Fruit fly (Drosophila melanogaster) whole organism, embryonic: Measurements from ENCODE around the gene cl.

ENCODE experiments used
- Atf6 ChIP-seq: fragments of 200-800 bp; sonication (Bioruptor generic); IDR thresholded peaks from 2 replicates; pipeline ENCODE4 v1.3.6; 2022; ENCODE audit warnings: missing biosample characterization, missing genetic modification characterization
- Awh ChIP-seq: fragments of 200-800 bp; sonication (Bioruptor generic); IDR thresholded peaks from 2 replicates; pipeline ENCODE4, ENCODE4 v1.3.6; 2022; ENCODE audit warnings: missing biosample characterization, missing genetic modification characterization
- CG10979 ChIP-seq: fragments of 200-800 bp; sonication (Bioruptor generic); optimal IDR thresholded peaks from 2 replicates; lab custom pipeline; 2018; ENCODE audit warnings: missing biosample characterization, mild to moderate bottlenecking, missing genetic modification characterization, moderate library complexity
- CG11696 ChIP-seq: fragments of 200-800 bp; sonication (Bioruptor generic); IDR thresholded peaks from 2 replicates; pipeline ENCODE4 v1.3.6; 2022; ENCODE audit warnings: missing biosample characterization, missing genetic modification characterization
- CG12391 ChIP-seq: fragments of 200-800 bp; sonication (Bioruptor generic); optimal IDR thresholded peaks from 3 replicates; lab custom pipeline; 2018; ENCODE audit warnings: missing biosample characterization, mild to moderate bottlenecking, missing genetic modification characterization, moderate library complexity
- CG12769 ChIP-seq: fragments of 200-800 bp; sonication (Bioruptor generic); optimal IDR thresholded peaks from 2 replicates; lab custom pipeline; 2019; ENCODE audit warnings: missing biosample characterization, mild to moderate bottlenecking, missing genetic modification characterization, moderate library complexity
- CG14667 ChIP-seq: fragments of 200-800 bp; sonication (Bioruptor generic); IDR thresholded peaks from 2 replicates; pipeline ENCODE4 v1.3.6; 2022; ENCODE audit warnings: missing biosample characterization, missing genetic modification characterization
- CG1603 ChIP-seq: fragments of 200-800 bp; sonication (Bioruptor generic); optimal IDR thresholded peaks from 2 replicates; lab custom pipeline; 2019; ENCODE audit warnings: missing biosample characterization, mild to moderate bottlenecking, missing genetic modification characterization, moderate library complexity
- CG6654 ChIP-seq: fragments of 200-800 bp; sonication (Bioruptor generic); optimal IDR thresholded peaks from 2 replicates; lab custom pipeline; 2017; ENCODE audit warnings: missing biosample characterization, mild to moderate bottlenecking, missing genetic modification characterization
- CG6854 ChIP-seq: fragments of 200-800 bp; sonication (Bioruptor generic); optimal IDR thresholded peaks from 3 replicates; lab custom pipeline; 2017; ENCODE audit warnings: missing biosample characterization, mild to moderate bottlenecking, missing genetic modification characterization
- CG7372 ChIP-seq: fragments of 200-800 bp; sonication (Bioruptor generic); IDR thresholded peaks from 2 replicates; pipeline ENCODE4 v1.3.6; 2022; ENCODE audit warnings: missing biosample characterization, missing genetic modification characterization
- Eip74EF ChIP-seq, 2 experiments: fragments of 200-800 bp in 1 of 2; fragments of >200 bp in 1 of 2; sonication (Bioruptor generic) in 1 of 2; optimal IDR thresholded peaks; 2 replicates each; lab custom pipeline; 2017 to 2019; ENCODE audit warnings: missing biosample characterization in 2 of 2, missing genetic modification characterization in 2 of 2, mild to moderate bottlenecking in 1 of 2, moderate library complexity in 1 of 2
- Ets97D ChIP-seq: fragments of 200-800 bp; sonication (Bioruptor generic); optimal IDR thresholded peaks from 3 replicates; lab custom pipeline; 2016; ENCODE audit warnings: missing biosample characterization, missing genetic modification characterization
- Fer1 ChIP-seq: fragments of 200-800 bp; sonication (Bioruptor generic); optimal IDR thresholded peaks from 2 replicates; lab custom pipeline; 2017; ENCODE audit warnings: missing biosample characterization, mild to moderate bottlenecking, missing genetic modification characterization
- Hey ChIP-seq: fragments of 200-800 bp; sonication (Bioruptor generic); optimal IDR thresholded peaks from 3 replicates; lab custom pipeline; 2018; ENCODE audit warnings: missing biosample characterization, mild to moderate bottlenecking, missing genetic modification characterization
- HmgZ ChIP-seq: fragments of 200-800 bp; sonication (Bioruptor generic); optimal IDR thresholded peaks from 2 replicates; lab custom pipeline; 2018; ENCODE audit warnings: missing biosample characterization, mild to moderate bottlenecking, missing genetic modification characterization
- Lhr ChIP-seq: fragments of 200-800 bp; sonication (Bioruptor generic); optimal IDR thresholded peaks from 3 replicates; lab custom pipeline; 2017; ENCODE audit warnings: mild to moderate bottlenecking, missing biosample characterization, missing genetic modification reagents, missing genetic modification characterization
- Lim3 ChIP-seq: fragments of 200-800 bp; sonication (Bioruptor generic); IDR thresholded peaks from 2 replicates; pipeline ENCODE4 v1.3.6; 2022; ENCODE audit warnings: missing biosample characterization, missing genetic modification characterization
- Oaz ChIP-seq: fragments of 200-800 bp; sonication (Bioruptor generic); IDR thresholded peaks from 2 replicates; pipeline ENCODE4 v1.3.6; 2022; ENCODE audit warnings: missing biosample characterization, missing genetic modification characterization
- Oli ChIP-seq: fragments of 200-800 bp; sonication (Bioruptor generic); optimal IDR thresholded peaks from 2 replicates; lab custom pipeline; 2018; ENCODE audit warnings: missing biosample characterization, mild to moderate bottlenecking, missing genetic modification characterization, moderate library complexity
- Xrp1 ChIP-seq: fragments of 200-800 bp; sonication (Bioruptor generic); IDR thresholded peaks from 2 replicates; pipeline ENCODE4 v1.3.6; 2022; ENCODE audit warnings: missing biosample characterization, missing genetic modification characterization
- abd-A ChIP-seq: fragments of 200-800 bp; sonication (Bioruptor generic); optimal IDR thresholded peaks from 3 replicates; lab custom pipeline; 2019; ENCODE audit warnings: missing biosample characterization, mild to moderate bottlenecking, missing genetic modification characterization, moderate library complexity
- aop ChIP-seq: fragments of 200-800 bp; sonication (Bioruptor generic); IDR thresholded peaks from 2 replicates; pipeline ENCODE4 v1.3.6; 2022; ENCODE audit warnings: missing biosample characterization, missing genetic modification characterization
- br ChIP-seq: fragments of >200 bp; optimal IDR thresholded peaks from 2 replicates; lab custom pipeline; 2017
- chn ChIP-seq: fragments of 200-800 bp; sonication (Bioruptor generic); optimal IDR thresholded peaks from 2 replicates; lab custom pipeline; 2016; ENCODE audit warnings: missing biosample characterization, missing genetic modification characterization
- corto ChIP-seq: fragments of 200-800 bp; sonication (Bioruptor generic); optimal IDR thresholded peaks from 2 replicates; lab custom pipeline; 2016; ENCODE audit warnings: missing biosample characterization, mild to moderate bottlenecking, missing genetic modification characterization, moderate library complexity
- crp ChIP-seq, 2 experiments: fragments of 200-800 bp; sonication (Bioruptor generic); optimal IDR thresholded peaks; 2 replicates in 1 of 2; 3 replicates in 1 of 2; lab custom pipeline; 2017; ENCODE audit warnings: missing biosample characterization in 2 of 2, missing genetic modification characterization in 2 of 2, mild to moderate bottlenecking in 1 of 2, moderate library complexity in 1 of 2
- dimm ChIP-seq: fragments of 200-800 bp; sonication (Bioruptor generic); IDR thresholded peaks from 2 replicates; pipeline ENCODE4 v1.3.6; 2022; ENCODE audit warnings: missing biosample characterization, missing genetic modification characterization
- dm ChIP-seq: fragments of 200-800 bp; sonication (Bioruptor generic); optimal IDR thresholded peaks from 3 replicates; lab custom pipeline; 2016; ENCODE audit warnings: missing biosample characterization, missing genetic modification characterization
- gcm ChIP-seq: fragments of 200-800 bp; sonication (Bioruptor generic); optimal IDR thresholded peaks from 2 replicates; lab custom pipeline; 2019; ENCODE audit warnings: missing biosample characterization, mild to moderate bottlenecking, missing genetic modification characterization, moderate library complexity
- gem ChIP-seq: fragments of 200-800 bp; sonication (Bioruptor generic); optimal IDR thresholded peaks from 2 replicates; lab custom pipeline; 2019; ENCODE audit warnings: missing biosample characterization, mild to moderate bottlenecking, missing genetic modification characterization, moderate library complexity
- gro ChIP-seq: fragments of 200-800 bp; sonication (Bioruptor generic); optimal IDR thresholded peaks from 2 replicates; lab custom pipeline; 2016; ENCODE audit warnings: missing biosample characterization, missing genetic modification characterization
- gsb-n ChIP-seq: fragments of 200-800 bp; sonication (Bioruptor generic); optimal IDR thresholded peaks from 3 replicates; lab custom pipeline; 2018; ENCODE audit warnings: missing biosample characterization, mild to moderate bottlenecking, missing genetic modification characterization
- jumu ChIP-seq: fragments of 200-800 bp; sonication (Bioruptor generic); optimal IDR thresholded peaks from 3 replicates; lab custom pipeline; 2016; ENCODE audit warnings: missing biosample characterization, missing genetic modification characterization
- lbe ChIP-seq: fragments of 200-800 bp; sonication (Bioruptor generic); optimal IDR thresholded peaks from 2 replicates; lab custom pipeline; 2016; ENCODE audit warnings: missing biosample characterization, mild to moderate bottlenecking, missing genetic modification characterization
- lmd ChIP-seq: fragments of 200-800 bp; sonication (Bioruptor generic); IDR thresholded peaks from 2 replicates; pipeline ENCODE4 v1.3.6; 2022; ENCODE audit warnings: missing biosample characterization, missing genetic modification characterization
- schlank ChIP-seq: fragments of 200-800 bp; sonication (Bioruptor generic); optimal IDR thresholded peaks from 2 replicates; lab custom pipeline; 2018; ENCODE audit warnings: missing biosample characterization, mild to moderate bottlenecking, missing genetic modification characterization
- scrt ChIP-seq: fragments of 200-800 bp; sonication (Bioruptor generic); optimal IDR thresholded peaks from 2 replicates; lab custom pipeline; 2018; ENCODE audit warnings: missing biosample characterization, mild to moderate bottlenecking, missing genetic modification characterization, moderate library complexity
- sens ChIP-seq: fragments of 200-800 bp; sonication (Bioruptor generic); peaks from one replicate; lab custom pipeline; 2016; ENCODE audit warnings: missing biosample characterization, missing genetic modification characterization
- sr ChIP-seq: fragments of 200-800 bp; sonication (Bioruptor generic); IDR thresholded peaks from 3 replicates; pipeline ENCODE4 v1.3.6; 2022; ENCODE audit warnings: missing biosample characterization, missing genetic modification characterization
- tin ChIP-seq: fragments of 200-800 bp; sonication (Bioruptor generic); optimal IDR thresholded peaks from 3 replicates; lab custom pipeline; 2016; ENCODE audit warnings: missing biosample characterization, missing genetic modification characterization
- unc-4 ChIP-seq: fragments of 200-800 bp; sonication (Bioruptor generic); IDR thresholded peaks from 2 replicates; pipeline ENCODE4 v1.3.6; 2022; ENCODE audit warnings: missing biosample characterization, missing genetic modification characterization; ENCODE audit not compliant: partially characterized antibody
- vfl ChIP-seq: fragments of 200-800 bp; sonication (Bioruptor generic); optimal IDR thresholded peaks from 2 replicates; lab custom pipeline; 2016; ENCODE audit warnings: missing biosample characterization, missing genetic modification characterization

Gene cl

dm6 chr2L:5496468-5497093 is 23.4 kb upstream of the cl start (continued):
- TF ChIP-seq gro (GFP tag; lab: Kevin White, UChicago) (peak; percentile 14), Hey (tag; lab: Kevin White, UChicago) (no peak), Ets97D (GFP tag; lab: Kevin White, UChicago) (no peak), aop (GFP tag; lab: Robert Waterston, UW) (no peak), Fer1 (GFP tag; lab: Kevin White, UChicago) (no peak), sr (no peak), dm (GFP tag; lab: Kevin White, UChicago) (peak; percentile 1), gcm (GFP tag; lab: Kevin White, UChicago) (peak; percentile 60), br (lab: Kevin White, UChicago) (no peak)
- TF ChIP-seq, all 482 proteins: peak for 255

dm6 chr2L:5499458-5499857 is 20.5 kb upstream of the cl start:
- TF ChIP-seq lmd (GFP tag; lab: Robert Waterston, UW) (no peak), Eip74EF (GFP tag; optimal IDR thresholded peaks at IDR 0.05; lab: Kevin White, UChicago) (no peak), crp (GFP tag; optimal IDR thresholded peaks at IDR 0.05; lab: Kevin White, UChicago) (no peak), Xrp1 (peak; percentile 22; the same call in 1 of the 2 replicates), CG11696 (peak; percentile 53; the same call in 1 of the 2 replicates), vfl (GFP tag; lab: Kevin White, UChicago) (no peak), tin (no peak), Oaz (GFP tag; lab: Robert Waterston, UW) (no peak), Hey (tag; lab: Kevin White, UChicago) (no peak), CG6654 (GFP tag; lab: Kevin White, UChicago) (no peak), schlank (tag; lab: Kevin White, UChicago) (no peak), chn (GFP tag; lab: Kevin White, UChicago) (no peak)

dm6 chr2L:5501335-5501734 is 18.6 kb upstream of the cl start:
- TF ChIP-seq sens (peak; percentile 65), corto (peak; percentile 41), CG14667 (GFP tag; lab: Robert Waterston, UW) (0 out of 2 replicates have a peak, but pooled peaks have one; percentile 7), jumu (GFP tag; lab: Kevin White, UChicago) (no peak), gem (peak; percentile 14), lbe (GFP tag; lab: Kevin White, UChicago) (peak; percentile 44), dimm (GFP tag; lab: Robert Waterston, UW) (no peak), CG11696 (no peak), HmgZ (no peak), CG1603 (tag; lab: Kevin White, UChicago) (peak; percentile 1)

DNA sequence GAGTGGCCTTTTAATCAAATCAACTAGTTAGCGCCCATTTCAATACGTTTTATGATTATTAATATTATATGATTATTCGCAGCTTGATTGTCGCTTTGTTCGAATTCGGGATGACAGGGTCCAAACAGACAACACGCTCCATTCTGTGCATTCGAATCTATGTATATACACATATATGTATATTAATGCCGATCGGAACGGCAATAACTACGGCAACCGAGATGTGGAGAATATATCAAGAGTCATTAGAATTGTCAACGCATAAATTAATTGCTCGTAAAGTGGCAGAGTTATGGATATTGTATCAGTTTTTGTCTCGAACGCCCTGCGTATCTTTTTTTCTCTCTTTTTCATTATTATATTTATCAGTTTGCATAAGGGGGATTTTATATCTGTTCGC is 17.1 kb upstream of the cl start:
- TF ChIP-seq CG12769 (tag; lab: Kevin White, UChicago) (peak; percentile 50), Awh (GFP tag; lab: Robert Waterston, UW) (peak; percentile 61; the same call in 1 of the 2 replicates), CG10979 (tag; lab: Kevin White, UChicago) (no peak), abd-A (tag; lab: Kevin White, UChicago) (peak; percentile 98)

dm6 chr2L:5505130-5505529 is 14.8 kb upstream of the cl start:
- TF ChIP-seq CG12391 (tag; lab: Kevin White, UChicago) = peak; percentile 0
- TF ChIP-seq CG6854 = no peak
- TF ChIP-seq Oli (tag; lab: Kevin White, UChicago) = peak; percentile 11
- TF ChIP-seq gem = peak; percentile 33
- TF ChIP-seq Atf6 (GFP tag; lab: Robert Waterston, UW) = no peak
- TF ChIP-seq scrt = no peak
- no peak for TF ChIP-seq Lim3
- no peak for TF ChIP-seq Xrp1
- TF ChIP-seq gsb-n (tag; lab: Kevin White, UChicago) = no peak
- TF ChIP-seq Lhr (GFP tag; lab: Kevin White, UChicago) = no peak
- no peak for TF ChIP-seq unc-4 (GFP tag; lab: Robert Waterston, UW)
- no peak for TF ChIP-seq CG7372 (GFP tag; lab: Robert Waterston, UW)
